Worm (Caenorhabditis elegans) whole organism, L4 larva: ENCODE measurements around the gene lmp-2.
A peak's percentile ranks its signal among the peaks of the same experiment; 100 is the strongest.

Source experiments
- ZK337.2 ChIP-seq: fragments of 200-800 bp; sonication (Bioruptor generic); IDR thresholded peaks from 2 replicates; pipeline ENCODE4 v1.3.6; 2022; ENCODE audit warnings: missing genetic modification reagents, missing genetic modification characterization, missing compliant biosample characterization
- nhr-11 ChIP-seq: fragments of 150-350 bp; optimal IDR thresholded peaks from 2 replicates; lab custom pipeline; 2014; ENCODE audit warnings: missing biosample characterization, missing genetic modification characterization

- TF ChIP-seq ZK337.2 (GFP tag; lab: Robert Waterston, UW): no peak
- TF ChIP-seq nhr-11 (tag; lab: Kevin White, UChicago): peak; percentile 26
Measured at ce11 chrX:1108874-1109273, 16.5 kb upstream of the lmp-2 start.
